Worm (Caenorhabditis elegans): ENCODE results near the gene gmpr-1.

ce11 chrV:4384482-4384881 lies 13.3 kb upstream of the gmpr-1 start, which contains the start of gene F13A2.2:
- TF ChIP-seq ceh-16 (tag; optimal IDR thresholded peaks at IDR 0.05) (no peak), R02D3.7 (tag; optimal IDR thresholded peaks at IDR 0.05) (no peak), nhr-237 (tag; optimal IDR thresholded peaks at IDR 0.05) (no peak), nhr-28 (tag; optimal IDR thresholded peaks at IDR 0.05) (no peak), nhr-77 (tag; optimal IDR thresholded peaks at IDR 0.05) (no peak), jun-1 (tag; optimal IDR thresholded peaks at IDR 0.05) (no peak), snpc-4 (tag; optimal IDR thresholded peaks at IDR 0.05) (no peak), tbx-2 (tag; optimal IDR thresholded peaks at IDR 0.05) (no peak), lin-15B (tag; optimal IDR thresholded peaks at IDR 0.05) (no peak), unc-39 (tag; optimal IDR thresholded peaks at IDR 0.05) (no peak)

Measured in whole organism, L3 larva.